Fruit fly (Drosophila melanogaster) whole organism, embryonic: ENCODE measurements around the gene Cmtr1.

Source experiments
- BtbVII ChIP-seq: fragments of 200-800 bp; sonication (Bioruptor generic); optimal IDR thresholded peaks from 3 replicates; lab custom pipeline; 2017; ENCODE audit warnings: missing biosample characterization, mild to moderate bottlenecking, missing genetic modification characterization
- C15 ChIP-seq: fragments of 200-800 bp; sonication (Bioruptor generic); IDR thresholded peaks from 3 replicates; pipeline ENCODE4 v1.3.6; 2022; ENCODE audit warnings: missing biosample characterization, missing genetic modification characterization
- CG1024 ChIP-seq: fragments of 200-800 bp; sonication (Bioruptor generic); IDR thresholded peaks from 2 replicates; pipeline ENCODE4 v1.3.6; 2022; ENCODE audit warnings: missing biosample characterization, missing genetic modification characterization
- CG10959 ChIP-seq: fragments of 200-800 bp; sonication (Bioruptor generic); IDR thresholded peaks from 2 replicates; pipeline ENCODE4 v1.3.6; 2022; ENCODE audit warnings: missing biosample characterization, missing genetic modification characterization
- CG11247 ChIP-seq: fragments of 200-800 bp; sonication (Bioruptor generic); IDR thresholded peaks from 2 replicates; pipeline ENCODE4 v1.3.6; 2022; ENCODE audit warnings: missing biosample characterization, missing genetic modification characterization
- CG11398 ChIP-seq: fragments of 200-800 bp; sonication (Bioruptor generic); optimal IDR thresholded peaks from 2 replicates; lab custom pipeline; 2016; ENCODE audit warnings: missing biosample characterization, missing genetic modification characterization
- CG11456 ChIP-seq: fragments of 200-800 bp; sonication (Bioruptor generic); IDR thresholded peaks from 3 replicates; pipeline ENCODE4 v1.3.6; 2022; ENCODE audit warnings: missing biosample characterization, missing genetic modification characterization
- CG12104 ChIP-seq: fragments of 200-800 bp; sonication (Bioruptor generic); optimal IDR thresholded peaks from 3 replicates; lab custom pipeline; 2016; ENCODE audit warnings: missing biosample characterization, missing genetic modification characterization
- CG17359 ChIP-seq: fragments of 200-800 bp; sonication (Bioruptor generic); optimal IDR thresholded peaks from 3 replicates; lab custom pipeline; 2018; ENCODE audit warnings: missing biosample characterization, mild to moderate bottlenecking, missing genetic modification characterization, moderate library complexity
- CG17802 ChIP-seq: fragments of 200-800 bp; sonication (Bioruptor generic); optimal IDR thresholded peaks from 2 replicates; lab custom pipeline; 2018; ENCODE audit warnings: missing biosample characterization, mild to moderate bottlenecking, missing genetic modification characterization, moderate library complexity
- CG1792 ChIP-seq: fragments of 200-800 bp; sonication (Bioruptor generic); optimal IDR thresholded peaks from 2 replicates; lab custom pipeline; 2016; ENCODE audit warnings: missing biosample characterization, missing genetic modification characterization
- CG2202 ChIP-seq: fragments of 200-800 bp; sonication (Bioruptor generic); optimal IDR thresholded peaks from 2 replicates; lab custom pipeline; 2018; ENCODE audit warnings: missing biosample characterization, mild to moderate bottlenecking, missing genetic modification characterization
- CG31224 ChIP-seq: fragments of 200-800 bp; sonication (Bioruptor generic); IDR thresholded peaks from 2 replicates; pipeline ENCODE4 v1.3.6; 2022; ENCODE audit warnings: missing biosample characterization, missing genetic modification characterization
- CG31365 ChIP-seq: fragments of 200-800 bp; sonication (Bioruptor generic); optimal IDR thresholded peaks from 2 replicates; lab custom pipeline; 2018; ENCODE audit warnings: missing biosample characterization, mild to moderate bottlenecking, missing genetic modification characterization
- CG33557 ChIP-seq: fragments of 200-800 bp; sonication (Bioruptor generic); optimal IDR thresholded peaks from 2 replicates; lab custom pipeline; 2019; ENCODE audit warnings: missing biosample characterization, mild to moderate bottlenecking, missing genetic modification characterization, moderate library complexity
- CG7271 ChIP-seq: fragments of 200-800 bp; sonication (Bioruptor generic); optimal IDR thresholded peaks from 2 replicates; lab custom pipeline; 2018; ENCODE audit warnings: missing biosample characterization, mild to moderate bottlenecking, missing genetic modification characterization, moderate library complexity
- CG9727 ChIP-seq: fragments of 200-800 bp; sonication (Bioruptor generic); optimal IDR thresholded peaks from 3 replicates; lab custom pipeline; 2017; ENCODE audit warnings: missing biosample characterization, mild to moderate bottlenecking, missing genetic modification characterization
- Dip3 ChIP-seq: fragments of 200-800 bp; sonication (Bioruptor generic); optimal IDR thresholded peaks from 3 replicates; lab custom pipeline; 2016; ENCODE audit warnings: missing biosample characterization, missing genetic modification characterization
- Doc3 ChIP-seq: fragments of 200-800 bp; sonication (Bioruptor generic); IDR thresholded peaks from 3 replicates; pipeline ENCODE4 v1.3.6; 2022; ENCODE audit warnings: missing biosample characterization, missing genetic modification characterization; ENCODE audit not compliant: partially characterized antibody
- Hmr ChIP-seq: fragments of 200-800 bp; sonication (Bioruptor generic); optimal IDR thresholded peaks from 3 replicates; lab custom pipeline; 2017; ENCODE audit warnings: mild to moderate bottlenecking, missing biosample characterization, missing genetic modification reagents, missing genetic modification characterization
- NFAT ChIP-seq: fragments of 200-800 bp; sonication (Bioruptor generic); IDR thresholded peaks from 2 replicates; pipeline ENCODE4 v1.3.6; 2022; ENCODE audit warnings: missing biosample characterization, missing genetic modification characterization
- Ptx1 ChIP-seq: fragments of 200-800 bp; sonication (Bioruptor generic); IDR thresholded peaks from 2 replicates; pipeline ENCODE4 v1.3.6; 2022; ENCODE audit warnings: missing biosample characterization, missing genetic modification characterization
- Rx ChIP-seq: fragments of 200-800 bp; sonication (Bioruptor generic); IDR thresholded peaks from 2 replicates; pipeline ENCODE4 v1.3.6; 2022; ENCODE audit warnings: missing biosample characterization, missing genetic modification characterization
- Side ChIP-seq: fragments of 200-800 bp; sonication (Bioruptor generic); optimal IDR thresholded peaks from 2 replicates; lab custom pipeline; 2016; ENCODE audit warnings: missing biosample characterization, missing genetic modification characterization
- Sin3A ChIP-seq: fragments of >200 bp; optimal IDR thresholded peaks from 2 replicates; lab custom pipeline; 2018
- Taf1 ChIP-seq: fragments of 200-800 bp; sonication (Bioruptor generic); IDR thresholded peaks from 2 replicates; pipeline ENCODE4 v1.3.6; 2022; ENCODE audit warnings: missing biosample characterization, missing genetic modification characterization
- bab2 ChIP-seq: fragments of 200-800 bp; sonication (Bioruptor generic); optimal IDR thresholded peaks from 2 replicates; lab custom pipeline; 2016; ENCODE audit warnings: missing biosample characterization, missing genetic modification characterization
- fd64A ChIP-seq: fragments of 200-800 bp; sonication (Bioruptor generic); optimal IDR thresholded peaks from 3 replicates; lab custom pipeline; 2018; ENCODE audit warnings: missing biosample characterization, mild to moderate bottlenecking, missing genetic modification characterization
- fd96Cb ChIP-seq: fragments of 200-800 bp; sonication (Bioruptor generic); optimal IDR thresholded peaks from 2 replicates; lab custom pipeline; 2018; ENCODE audit warnings: missing biosample characterization, mild to moderate bottlenecking, missing genetic modification characterization, moderate library complexity
- ftz-f1 ChIP-seq: fragments of 200-800 bp; sonication (Bioruptor generic); optimal IDR thresholded peaks from 2 replicates; lab custom pipeline; 2016; ENCODE audit warnings: missing biosample characterization, missing genetic modification characterization
- gfzf ChIP-seq: fragments of 200-800 bp; sonication (Bioruptor generic); optimal IDR thresholded peaks from 2 replicates; lab custom pipeline; 2016; ENCODE audit warnings: missing biosample characterization, mild to moderate bottlenecking, missing genetic modification characterization, moderate library complexity
- hbn ChIP-seq: fragments of 200-800 bp; sonication (Bioruptor generic); IDR thresholded peaks from 2 replicates; pipeline ENCODE4 v1.3.6; 2022; ENCODE audit warnings: missing biosample characterization, missing genetic modification characterization; ENCODE audit not compliant: partially characterized antibody
- kni ChIP-seq: fragments of 200-800 bp; sonication (Bioruptor generic); optimal IDR thresholded peaks from 3 replicates; lab custom pipeline; 2017; ENCODE audit warnings: mild to moderate bottlenecking, missing biosample characterization, missing genetic modification reagents, missing genetic modification characterization
- lab ChIP-seq: fragments of 200-800 bp; sonication (Bioruptor generic); optimal IDR thresholded peaks from 3 replicates; lab custom pipeline; 2017; ENCODE audit warnings: missing biosample characterization, missing genetic modification characterization, mild to moderate bottlenecking, moderate library complexity, missing genetic modification reagents
- lmd ChIP-seq: fragments of 200-800 bp; sonication (Bioruptor generic); IDR thresholded peaks from 2 replicates; pipeline ENCODE4 v1.3.6; 2022; ENCODE audit warnings: missing biosample characterization, missing genetic modification characterization
- mld ChIP-seq: fragments of 200-800 bp; sonication (Bioruptor generic); IDR thresholded peaks from 3 replicates; pipeline ENCODE4 v1.3.6; 2022; ENCODE audit warnings: missing biosample characterization, missing genetic modification characterization; ENCODE audit not compliant: partially characterized antibody
- nerfin-1 ChIP-seq: fragments of 200-800 bp; sonication (Bioruptor generic); optimal IDR thresholded peaks from 3 replicates; lab custom pipeline; 2019; ENCODE audit warnings: missing biosample characterization, mild to moderate bottlenecking, missing genetic modification characterization, moderate library complexity
- sisA ChIP-seq: fragments of 200-800 bp; sonication (Bioruptor generic); IDR thresholded peaks from 2 replicates; pipeline ENCODE4 v1.3.6; 2022; ENCODE audit warnings: missing biosample characterization, missing genetic modification characterization
- sna ChIP-seq: fragments of 200-800 bp; sonication (Bioruptor generic); IDR thresholded peaks from 2 replicates; pipeline ENCODE4 v1.3.6; 2022; ENCODE audit warnings: missing biosample characterization, missing genetic modification characterization; ENCODE audit not compliant: partially characterized antibody
- sug ChIP-seq: fragments of 200-800 bp; optimal IDR thresholded peaks from 2 replicates; lab custom pipeline; 2019; ENCODE audit warnings: missing biosample characterization, mild to moderate bottlenecking, missing genetic modification characterization, moderate library complexity
- toy ChIP-seq: fragments of 200-800 bp; sonication (Bioruptor generic); IDR thresholded peaks from 2 replicates; pipeline ENCODE4 v1.3.6; 2022; ENCODE audit warnings: missing biosample characterization, missing genetic modification characterization
- tx ChIP-seq: fragments of 200-800 bp; sonication (Bioruptor generic); optimal IDR thresholded peaks from 2 replicates; lab custom pipeline; 2016; ENCODE audit warnings: missing biosample characterization, missing genetic modification characterization
- vvl ChIP-seq: fragments of 200-800 bp; sonication (Bioruptor generic); IDR thresholded peaks from 2 replicates; pipeline ENCODE4 v1.3.6; 2022; ENCODE audit warnings: missing biosample characterization, missing genetic modification characterization
- yki ChIP-seq: fragments of >200 bp; optimal IDR thresholded peaks from 3 replicates; lab custom pipeline; 2018

The Cmtr1 gene

DNA sequence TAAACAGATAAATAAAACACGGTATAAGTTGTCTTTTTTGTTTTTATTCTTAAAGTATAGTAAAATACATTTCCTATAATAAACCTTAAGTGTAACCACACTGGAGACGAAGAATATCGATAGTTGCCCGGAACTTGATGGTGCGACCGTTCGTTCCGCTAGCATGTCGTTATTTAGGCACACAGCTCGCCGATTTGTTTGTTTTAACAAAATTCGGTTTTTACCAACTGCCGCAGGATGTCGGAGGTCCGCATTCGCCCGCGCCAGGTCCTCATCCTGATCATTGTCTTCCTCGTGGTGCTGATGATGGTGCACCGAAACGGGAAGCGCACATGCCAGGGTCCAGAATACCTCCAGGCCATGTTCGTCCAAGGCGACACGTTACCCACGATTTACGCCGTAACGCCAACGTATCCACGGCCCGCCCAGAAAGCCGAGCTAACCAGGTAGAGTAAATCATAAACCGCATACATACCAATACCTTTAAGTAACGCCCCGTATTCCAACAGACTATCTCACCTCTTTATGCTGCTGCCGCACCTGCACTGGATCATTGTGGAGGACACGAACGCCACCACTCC, 30.3 kb upstream of the Cmtr1 start, which contains the start of gene GlcAT-I (continued):
- TF ChIP-seq CG7271 (tag; lab: Kevin White, UChicago) (no peak), Dip3 (GFP tag; lab: Kevin White, UChicago) (no peak), fd64A (GFP tag; lab: Kevin White, UChicago) (no peak), gfzf (peak; percentile 76), C15 (GFP tag; lab: Robert Waterston, UW) (no peak), CG1024 (GFP tag; lab: Robert Waterston, UW) (no peak), fd96Cb (tag; lab: Kevin White, UChicago) (no peak), sna (0 out of 2 replicates have a peak, but pooled peaks have one; percentile 44), CG10959 (GFP tag; lab: Robert Waterston, UW) (no peak), Doc3 (0 out of 3 replicates have a peak, but pooled peaks have one; percentile 29), hbn (GFP tag; lab: Robert Waterston, UW) (0 out of 2 replicates have a peak, but pooled peaks have one; percentile 28), Side (no peak), vvl (GFP tag; lab: Robert Waterston, UW) (peak; percentile 24; the same call in 1 of the 2 replicates), CG9727 (GFP tag; lab: Kevin White, UChicago) (no peak), CG11398 (no peak), CG2202 (tag; lab: Kevin White, UChicago) (no peak)

DNA sequence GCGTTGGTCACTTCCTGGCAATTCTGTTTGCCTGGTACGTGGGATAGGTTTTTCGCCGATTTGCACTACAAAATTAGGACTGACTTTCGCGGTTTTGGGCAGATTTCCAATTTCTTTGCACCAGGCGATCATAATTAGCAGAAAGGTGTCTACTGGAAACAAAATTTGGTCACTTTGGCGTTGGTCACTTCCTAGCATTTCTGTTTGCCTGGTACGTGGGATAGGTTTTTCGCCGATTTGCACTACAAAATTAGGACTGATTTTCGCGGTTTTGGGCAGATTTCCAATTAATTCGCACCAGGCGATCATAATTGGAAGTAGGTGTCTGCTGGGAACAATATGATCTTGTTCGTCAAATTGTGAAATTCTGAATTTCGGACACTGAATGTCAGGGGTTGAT, 29.8 kb upstream of the Cmtr1 start:
- peak; percentile 91 for TF ChIP-seq CG31224 (GFP tag; lab: Robert Waterston, UW)

DNA sequence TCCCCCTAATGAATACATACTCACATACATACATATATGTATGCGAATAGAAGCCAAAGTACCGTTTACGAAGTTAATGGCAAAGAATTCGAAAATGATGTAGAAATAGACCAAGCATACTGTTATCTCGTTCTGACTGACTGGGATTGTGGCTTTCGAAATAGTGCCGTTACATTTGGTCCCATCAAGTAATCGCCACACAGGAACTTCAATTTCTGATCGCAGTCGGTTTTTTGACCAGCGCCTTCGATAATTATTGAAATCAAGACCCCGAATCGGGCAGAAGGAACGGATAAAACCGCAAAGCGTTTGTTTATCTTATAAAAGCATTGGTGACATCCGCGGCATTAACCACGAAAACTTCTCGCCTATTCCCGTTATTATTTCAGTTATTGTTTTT, 18.8 kb upstream of the Cmtr1 start:
- no peak for TF ChIP-seq toy (GFP tag; lab: Robert Waterston, UW)
- no peak for TF ChIP-seq CG12104 (GFP tag; lab: Kevin White, UChicago)

DNA sequence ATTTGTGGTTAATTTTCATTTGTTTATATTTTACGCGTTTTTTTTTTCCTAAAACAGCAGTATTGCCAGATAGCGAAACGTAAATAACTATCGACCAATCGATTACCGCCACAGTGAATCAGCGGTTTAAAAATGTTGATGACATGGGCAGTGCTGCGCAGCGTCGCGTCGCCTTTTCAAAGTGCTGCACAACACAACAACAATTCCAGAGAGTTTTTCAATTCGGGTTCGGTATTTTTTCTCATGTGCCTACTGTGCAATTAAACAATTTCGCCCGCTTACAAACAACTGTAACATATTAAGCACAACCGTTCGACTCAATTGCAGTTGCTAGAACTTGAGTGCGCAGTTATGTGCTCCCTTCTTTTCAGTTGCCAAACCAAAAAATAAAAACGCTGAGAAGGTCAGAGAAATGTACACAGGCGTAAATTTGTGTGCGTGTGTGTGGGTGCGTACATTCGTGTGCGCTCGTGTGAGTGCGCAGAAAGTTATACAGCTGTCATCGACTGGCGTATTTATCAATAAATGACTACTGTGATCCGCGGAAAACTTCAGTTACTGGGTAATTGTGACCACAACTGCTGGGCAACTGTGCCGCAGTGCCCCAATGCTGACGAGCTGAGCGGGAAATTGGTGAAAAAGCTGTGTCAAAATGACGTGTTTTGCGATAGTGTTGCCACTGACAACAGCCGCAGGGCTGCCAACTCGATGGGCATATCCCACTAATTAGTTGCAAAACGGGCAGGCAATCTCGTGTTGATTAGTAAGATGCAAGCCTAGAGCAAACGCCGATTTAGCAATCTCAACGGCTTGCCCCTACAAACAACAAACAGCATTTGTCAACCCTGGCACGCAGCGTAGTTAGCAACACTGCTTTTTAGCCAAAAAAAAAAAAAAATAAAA, 16.3 kb upstream of the Cmtr1 start, which contains the start of the genes tyf and Tip60:
Gene tyf, plus strand, starts transcription at position 187 of the 903 bp plus-strand sequence.
Gene Tip60, minus strand, starts transcription at position 654 of the 903 bp plus-strand sequence.
- TF ChIP-seq CG11247 (no peak), BtbVII (GFP tag; lab: Kevin White, UChicago) (no peak), bab2 (GFP tag; lab: Kevin White, UChicago) (peak; percentile 17), sisA (GFP tag; lab: Robert Waterston, UW) (peak; percentile 30; the same call in 1 of the 2 replicates), tx (peak; percentile 26), ftz-f1 (peak; percentile 51), CG31365 (tag; lab: Kevin White, UChicago) (no peak), Sin3A (lab: Kevin White, UChicago) (peak; percentile 68), CG31224 (GFP tag; lab: Robert Waterston, UW) (no peak), kni (GFP tag; lab: Kevin White, UChicago) (no peak), CG33557 (GFP tag; lab: Kevin White, UChicago) (peak; percentile 4), CG11456 (GFP tag; lab: Robert Waterston, UW) (0 out of 3 replicates have a peak, but pooled peaks have one; percentile 22), sug (tag; lab: Kevin White, UChicago) (no peak), CG1792 (GFP tag; lab: Kevin White, UChicago) (no peak), lmd (GFP tag; lab: Robert Waterston, UW) (peak; percentile 24; the same call in 1 of the 2 replicates), mld (GFP tag; lab: Robert Waterston, UW) (0 out of 3 replicates have a peak, but pooled peaks have one; percentile 16), Taf1 (GFP tag; lab: Robert Waterston, UW) (no peak), Rx (GFP tag; lab: Robert Waterston, UW) (no peak), nerfin-1 (tag; lab: Kevin White, UChicago) (peak; percentile 30), yki (lab: Kevin White, UChicago) (no peak), Hmr (GFP tag; lab: Kevin White, UChicago) (no peak), CG12104 (GFP tag; lab: Kevin White, UChicago) (no peak), CG17802 (no peak), CG17359 (peak; percentile 57), lab (no peak), Ptx1 (GFP tag; lab: Robert Waterston, UW) (no peak), NFAT (peak; percentile 29; the same call in 1 of the 2 replicates)
